Worm (Caenorhabditis elegans) whole organism, L3 larva: Measurements from ENCODE around the gene pha-4.

Experiments
- ZK546.5 ChIP-seq: sonication (generic microtip); optimal IDR thresholded peaks from 2 replicates; lab custom pipeline; 2017; ENCODE audit warnings: missing biosample characterization, missing genetic modification characterization
- aly-2 ChIP-seq: fragments of 150-350 bp; optimal IDR thresholded peaks from 2 replicates; lab custom pipeline; 2014; ENCODE audit warnings: missing biosample characterization, missing genetic modification characterization
- ama-1 ChIP-seq: fragments of 150-350 bp; optimal IDR thresholded peaks from 2 replicates; lab custom pipeline; 2018
- ceh-16 ChIP-seq: sonication (generic microtip); optimal IDR thresholded peaks from 2 replicates; lab custom pipeline; 2017; ENCODE audit warnings: missing biosample characterization, missing genetic modification characterization
- ceh-28 ChIP-seq: fragments of 150-350 bp; optimal IDR thresholded peaks from 2 replicates; lab custom pipeline; 2014; ENCODE audit warnings: missing biosample characterization, missing genetic modification reagents, missing genetic modification characterization
- ceh-82 ChIP-seq: fragments of 150-350 bp; optimal IDR thresholded peaks from 2 replicates; lab custom pipeline; 2014; ENCODE audit warnings: missing biosample characterization, missing genetic modification characterization
- ceh-9 ChIP-seq: sonication (generic microtip); optimal IDR thresholded peaks from 2 replicates; lab custom pipeline; 2018; ENCODE audit warnings: missing biosample characterization, missing genetic modification characterization
- egl-27 ChIP-seq: sonication (generic microtip); optimal IDR thresholded peaks from 4 replicates; lab custom pipeline; 2017; ENCODE audit warnings: missing biosample characterization, missing genetic modification reagents, missing genetic modification characterization
- elt-1 ChIP-seq: fragments of 150-350 bp; optimal IDR thresholded peaks from 2 replicates; lab custom pipeline; 2014; ENCODE audit warnings: missing biosample characterization, missing genetic modification characterization
- elt-2 ChIP-seq: sonication (generic microtip); optimal IDR thresholded peaks from 2 replicates; lab custom pipeline; 2016; ENCODE audit warnings: missing genetic modification reagents, mild to moderate bottlenecking, missing genetic modification characterization, missing compliant biosample characterization
- elt-3 ChIP-seq, 3 experiments: fragments of 150-350 bp in 1 of 3; sonication (generic microtip) in 2 of 3; optimal IDR thresholded peaks; 2 replicates in 2 of 3; 4 replicates in 1 of 3; lab custom pipeline; 2014 to 2017; ENCODE audit warnings: missing biosample characterization in 3 of 3, missing genetic modification characterization in 3 of 3
- eor-1 ChIP-seq, 2 experiments: fragments of 150-350 bp; optimal IDR thresholded peaks; 2 replicates each; lab custom pipeline; 2014 to 2018; ENCODE audit warnings: missing biosample characterization in 2 of 2, missing genetic modification characterization in 2 of 2
- fkh-10 ChIP-seq: sonication (generic microtip); optimal IDR thresholded peaks from 2 replicates; lab custom pipeline; 2017; ENCODE audit warnings: missing biosample characterization, missing genetic modification reagents, missing genetic modification characterization
- fkh-2 ChIP-seq: fragments of 150-350 bp; optimal IDR thresholded peaks from 2 replicates; lab custom pipeline; 2014; ENCODE audit warnings: missing biosample characterization, missing genetic modification reagents, missing genetic modification characterization
- hmg-11 ChIP-seq: sonication (generic microtip); optimal IDR thresholded peaks from 2 replicates; lab custom pipeline; 2016; ENCODE audit warnings: missing genetic modification characterization, missing compliant biosample characterization
- jun-1 ChIP-seq: fragments of 150-350 bp; optimal IDR thresholded peaks from 2 replicates; lab custom pipeline; 2014; ENCODE audit warnings: missing biosample characterization, missing genetic modification reagents, missing genetic modification characterization
- lin-15B ChIP-seq: fragments of 150-350 bp; optimal IDR thresholded peaks from 2 replicates; lab custom pipeline; 2014; ENCODE audit warnings: missing biosample characterization, missing genetic modification characterization
- lin-39 ChIP-seq: fragments of 150-350 bp; optimal IDR thresholded peaks from 2 replicates; lab custom pipeline; 2018; ENCODE audit warnings: missing biosample characterization, missing genetic modification reagents, missing genetic modification characterization
- mdl-1 ChIP-seq: fragments of 150-350 bp; optimal IDR thresholded peaks from 2 replicates; lab custom pipeline; 2014; ENCODE audit warnings: missing biosample characterization, missing genetic modification characterization
- mml-1 ChIP-seq: fragments of 150-350 bp; sonication (generic microtip); optimal IDR thresholded peaks from 3 replicates; lab custom pipeline; 2014; ENCODE audit warnings: missing biosample characterization, missing genetic modification characterization
- nfya-1 ChIP-seq: sonication (generic microtip); optimal IDR thresholded peaks from 2 replicates; lab custom pipeline; 2017; ENCODE audit warnings: missing genetic modification characterization, mild to moderate bottlenecking, missing compliant biosample characterization, antibody characterized with exemption, moderate library complexity; ENCODE audit not compliant: insufficient read depth
- nhr-11 ChIP-seq: fragments of 150-350 bp; optimal IDR thresholded peaks from 2 replicates; lab custom pipeline; 2014; ENCODE audit warnings: missing biosample characterization, missing genetic modification characterization
- nhr-12 ChIP-seq: fragments of 150-350 bp; optimal IDR thresholded peaks from 2 replicates; lab custom pipeline; 2014; ENCODE audit warnings: missing biosample characterization, missing genetic modification characterization
- nhr-23 ChIP-seq: fragments of 150-350 bp; optimal IDR thresholded peaks from 2 replicates; lab custom pipeline; 2014; ENCODE audit warnings: missing biosample characterization, missing genetic modification reagents, missing genetic modification characterization
- nhr-25 ChIP-seq: sonication (generic microtip); optimal IDR thresholded peaks from 2 replicates; lab custom pipeline; 2017; ENCODE audit warnings: missing biosample characterization, missing genetic modification characterization
- nhr-28 ChIP-seq: fragments of 150-350 bp; optimal IDR thresholded peaks from 2 replicates; lab custom pipeline; 2014; ENCODE audit warnings: missing biosample characterization, missing genetic modification characterization
- nhr-43 ChIP-seq: sonication (generic microtip); optimal IDR thresholded peaks from 2 replicates; lab custom pipeline; 2016; ENCODE audit warnings: mild to moderate bottlenecking, missing genetic modification characterization, missing compliant biosample characterization; ENCODE audit not compliant: poor library complexity, severe bottlenecking
- nhr-67 ChIP-seq: fragments of 150-350 bp; optimal IDR thresholded peaks from 2 replicates; lab custom pipeline; 2014; ENCODE audit warnings: missing biosample characterization, missing genetic modification characterization
- nhr-77 ChIP-seq: fragments of 150-350 bp; optimal IDR thresholded peaks from 2 replicates; lab custom pipeline; 2014; ENCODE audit warnings: missing biosample characterization, missing genetic modification characterization
- pha-4 ChIP-seq: fragments of 150-350 bp; optimal IDR thresholded peaks from 2 replicates; lab custom pipeline; 2014; ENCODE audit warnings: missing biosample characterization, missing genetic modification reagents, missing genetic modification characterization
- pqm-1 ChIP-seq: fragments of 150-350 bp; optimal IDR thresholded peaks from 2 replicates; lab custom pipeline; 2017; ENCODE audit warnings: missing biosample characterization, missing genetic modification characterization, inconsistent platforms
- sea-2 ChIP-seq: fragments of 150-350 bp; sonication (generic microtip); optimal IDR thresholded peaks from 4 replicates; lab custom pipeline; 2014; ENCODE audit warnings: missing biosample characterization, missing genetic modification reagents, missing genetic modification characterization
- skn-1 ChIP-seq: fragments of 150-350 bp; optimal IDR thresholded peaks from 2 replicates; lab custom pipeline; 2014; ENCODE audit warnings: missing biosample characterization, missing genetic modification characterization
- snpc-4 ChIP-seq: fragments of 150-350 bp; optimal IDR thresholded peaks from 2 replicates; lab custom pipeline; 2014; ENCODE audit warnings: missing biosample characterization, missing genetic modification characterization
- tbx-2 ChIP-seq: sonication (generic microtip); optimal IDR thresholded peaks from 2 replicates; lab custom pipeline; 2016; ENCODE audit warnings: mild to moderate bottlenecking, missing genetic modification characterization, missing compliant biosample characterization
- unc-62 ChIP-seq: fragments of 150-350 bp; sonication (generic microtip); optimal IDR thresholded peaks from 4 replicates; lab custom pipeline; 2014; ENCODE audit warnings: missing biosample characterization, missing genetic modification reagents, missing genetic modification characterization
- zag-1 ChIP-seq: fragments of 150-350 bp; optimal IDR thresholded peaks from 2 replicates; lab custom pipeline; 2014; ENCODE audit warnings: missing biosample characterization, missing genetic modification characterization
- ztf-4 ChIP-seq: fragments of 150-350 bp; optimal IDR thresholded peaks from 2 replicates; lab custom pipeline; 2014; ENCODE audit warnings: missing biosample characterization, missing genetic modification characterization

pha-4 gene

ce11 chrV:20757255-20757654 lies 4.4 kb downstream of the pha-4 start:
- TF ChIP-seq mdl-1 (tag; lab: Kevin White, UChicago) (no peak), nhr-43 (tag; lab: Kevin White, UChicago) (no peak), nhr-67 (tag; lab: Kevin White, UChicago) (no peak), ceh-28 (tag; lab: Kevin White, UChicago) (no peak), ZK546.5 (tag; lab: Kevin White, UChicago) (no peak), zag-1 (tag; lab: Kevin White, UChicago) (no peak), elt-1 (no peak), ztf-4 (no peak), pqm-1 (no peak)

- no peak for TF ChIP-seq hmg-11 (tag; lab: Kevin White, UChicago)
- no peak for TF ChIP-seq nhr-11 (tag; lab: Kevin White, UChicago)
- no peak for TF ChIP-seq ceh-28 (tag; lab: Kevin White, UChicago)
- no peak for TF ChIP-seq ceh-82 (tag; lab: Kevin White, UChicago)
- TF ChIP-seq ceh-9 (tag; lab: Kevin White, UChicago), result no peak
- no peak for TF ChIP-seq pqm-1
- no peak for TF ChIP-seq unc-62 (GFP tag; lab: Kevin White, UChicago)
- TF ChIP-seq nhr-67 (tag; lab: Kevin White, UChicago), result no peak
- no peak for TF ChIP-seq ZK546.5 (tag; lab: Kevin White, UChicago)
- TF ChIP-seq ama-1 (lab: Kevin White, UChicago), result no peak
- no peak for TF ChIP-seq ceh-16 (tag; lab: Kevin White, UChicago)
- no peak for TF ChIP-seq zag-1 (tag; lab: Kevin White, UChicago)
- TF ChIP-seq skn-1 (tag; lab: Kevin White, UChicago), result no peak
- TF ChIP-seq egl-27 (tag; lab: Kevin White, UChicago), result no peak
- TF ChIP-seq nhr-25, result no peak
- no peak for TF ChIP-seq nhr-43 (tag; lab: Kevin White, UChicago)
Observed at ce11 chrV:20758106-20758505, 5.3 kb downstream of the pha-4 start.

- no peak for TF ChIP-seq elt-3 (tag; optimal IDR thresholded peaks at IDR 0.05; lab: Kevin White, UChicago)
- no peak for TF ChIP-seq ceh-82 (tag; lab: Kevin White, UChicago)
- TF ChIP-seq jun-1, result no peak
- no peak for TF ChIP-seq elt-2 (tag; lab: Kevin White, UChicago)
- no peak for TF ChIP-seq pha-4 (tag; lab: Kevin White, UChicago)
- TF ChIP-seq ceh-9 (tag; lab: Kevin White, UChicago), result no peak
- TF ChIP-seq snpc-4, result no peak
- TF ChIP-seq lin-39 (tag; lab: Kevin White, UChicago), result no peak
- TF ChIP-seq aly-2 (tag; lab: Kevin White, UChicago), result no peak
- no peak for TF ChIP-seq nhr-77 (tag; lab: Kevin White, UChicago)
- no peak for TF ChIP-seq tbx-2 (tag; lab: Kevin White, UChicago)
- TF ChIP-seq fkh-10 (GFP tag; lab: Kevin White, UChicago), result no peak
Observed at ce11 chrV:20761758-20762157, 8.9 kb downstream of the pha-4 start.

- TF ChIP-seq mml-1 (tag; lab: Kevin White, UChicago) (no peak), fkh-2 (tag; lab: Kevin White, UChicago) (no peak), lin-15B (tag; lab: Kevin White, UChicago) (no peak), skn-1 (tag; lab: Kevin White, UChicago) (no peak), nhr-23 (tag; lab: Kevin White, UChicago) (no peak), sea-2 (no peak), nhr-12 (tag; lab: Kevin White, UChicago) (no peak), nfya-1 (tag; lab: Kevin White, UChicago) (no peak), nhr-28 (tag; lab: Kevin White, UChicago) (no peak), eor-1 (tag; optimal IDR thresholded peaks at IDR 0.05; lab: Kevin White, UChicago) (no peak), egl-27 (tag; lab: Kevin White, UChicago) (no peak), mdl-1 (tag; lab: Kevin White, UChicago) (no peak), ztf-4 (no peak), jun-1 (no peak)
Observed at ce11 chrV:20763192-20763591, 10.3 kb downstream of the pha-4 start.
